Fruit fly (Drosophila melanogaster): ENCODE measurements around the gene CG14391.
"Not testable (repeated sequence)": the region's sequence is repeated elsewhere in the genome, so short reads cannot be mapped to it uniquely, and the experiment has no call there.

The CG14391 gene

dm6 chr3R:12712178-12713172, 17.8 kb upstream of the CG14391 start, which contains the start of gene PolQ:
TSS of gene PolQ (minus strand) at chr3R:12712299.
- not testable (repeated sequence) for TF ChIP-seq CG17801 (GFP tag; optimal IDR thresholded peaks at IDR 0.05; ENCODE audit: partially characterized antibody)

- TF ChIP-seq CG17801 (GFP tag; optimal IDR thresholded peaks at IDR 0.05; ENCODE audit: partially characterized antibody) = no peak
These were observed 10.2 kb upstream of the CG14391 start, which contains the start of gene CG12279 for dm6 chr3R:12704861-12705260. TSS of gene CG12279 (plus strand) at chr3R:12705094.

dm6 chr3R:12701994-12702494, 7.4 kb upstream of the CG14391 start:
- TF ChIP-seq CG17801 (GFP tag; optimal IDR thresholded peaks at IDR 0.05; ENCODE audit: partially characterized antibody) = no peak

dm6 chr3R:12701257-12701656, 6.6 kb upstream of the CG14391 start:
- no peak for TF ChIP-seq CG17801 (GFP tag; optimal IDR thresholded peaks at IDR 0.05; ENCODE audit: partially characterized antibody)

- no peak for TF ChIP-seq CG17801 (GFP tag; optimal IDR thresholded peaks at IDR 0.05; ENCODE audit: partially characterized antibody)
These were observed 5.8 kb upstream of the CG14391 start for dm6 chr3R:12700454-12700853.

- no peak for TF ChIP-seq CG17801 (GFP tag; optimal IDR thresholded peaks at IDR 0.05; ENCODE audit: partially characterized antibody)
These were observed 5.2 kb upstream of the CG14391 start for dm6 chr3R:12699620-12700378.

dm6 chr3R:12698363-12698762, 3.7 kb upstream of the CG14391 start:
- TF ChIP-seq CG17801 (GFP tag; optimal IDR thresholded peaks at IDR 0.05; ENCODE audit: partially characterized antibody) = no peak

- TF ChIP-seq CG17801 (GFP tag; optimal IDR thresholded peaks at IDR 0.05; ENCODE audit: partially characterized antibody) = no peak
These were observed 3.0 kb upstream of the CG14391 start for dm6 chr3R:12697571-12698039.

- TF ChIP-seq CG17801 (GFP tag; optimal IDR thresholded peaks at IDR 0.05; ENCODE audit: partially characterized antibody) = no peak
These were observed 2.4 kb upstream of the CG14391 start, which contains the start of gene Past1 for dm6 chr3R:12697022-12697421. TSS of gene Past1 (plus strand) at chr3R:12697322.

- no peak for TF ChIP-seq CG17801 (GFP tag; optimal IDR thresholded peaks at IDR 0.05; ENCODE audit: partially characterized antibody)
These were observed 2.1 kb downstream of the CG14391 start, which contains the start of gene CG31347 for dm6 chr3R:12692497-12692896. TSS of gene CG31347 (minus strand) at chr3R:12692597.

- TF ChIP-seq CG17801 (GFP tag; optimal IDR thresholded peaks at IDR 0.05; ENCODE audit: partially characterized antibody) = no peak
These were observed 3.1 kb downstream of the CG14391 start, which contains the start of gene Arp1 for dm6 chr3R:12691422-12692101. TSS of gene Arp1 (plus strand) at chr3R:12691743.

- TF ChIP-seq CG17801 (GFP tag; optimal IDR thresholded peaks at IDR 0.05; ENCODE audit: partially characterized antibody) = no peak
These were observed 5.8 kb downstream of the CG14391 start, which contains the start of gene kar for dm6 chr3R:12688672-12689417. TSS of gene kar (minus strand) at chr3R:12689367.

dm6 chr3R:12688116-12688515, 6.5 kb downstream of the CG14391 start:
- TF ChIP-seq CG17801 (GFP tag; optimal IDR thresholded peaks at IDR 0.05; ENCODE audit: partially characterized antibody) = no peak

- TF ChIP-seq CG17801 (GFP tag; optimal IDR thresholded peaks at IDR 0.05; ENCODE audit: partially characterized antibody) = no peak
These were observed 9.4 kb downstream of the CG14391 start for dm6 chr3R:12685290-12685689.
